Fruit fly (Drosophila melanogaster) whole organism, embryonic: ENCODE measurements around the gene SCaMC.
A peak's percentile ranks its signal among the peaks of the same experiment; 100 is the strongest.

ENCODE experiments used
- Ada2b ChIP-seq: fragments of 200-800 bp; sonication (Bioruptor generic); IDR thresholded peaks from 2 replicates; pipeline ENCODE4 v1.3.6; 2022; ENCODE audit warnings: missing biosample characterization, missing genetic modification characterization
- C15 ChIP-seq: fragments of 200-800 bp; sonication (Bioruptor generic); IDR thresholded peaks from 3 replicates; pipeline ENCODE4 v1.3.6; 2022; ENCODE audit warnings: missing biosample characterization, missing genetic modification characterization
- CG11247 ChIP-seq: fragments of 200-800 bp; sonication (Bioruptor generic); IDR thresholded peaks from 2 replicates; pipeline ENCODE4 v1.3.6; 2022; ENCODE audit warnings: missing biosample characterization, missing genetic modification characterization
- CG11398 ChIP-seq: fragments of 200-800 bp; sonication (Bioruptor generic); optimal IDR thresholded peaks from 2 replicates; lab custom pipeline; 2016; ENCODE audit warnings: missing biosample characterization, missing genetic modification characterization
- CG1233 ChIP-seq: fragments of 200-800 bp; sonication (Bioruptor generic); optimal IDR thresholded peaks from 4 replicates; lab custom pipeline; 2018; ENCODE audit warnings: missing biosample characterization, mild to moderate bottlenecking, missing genetic modification characterization
- CG14014 ChIP-seq: fragments of 200-800 bp; sonication (Bioruptor generic); IDR thresholded peaks from 2 replicates; pipeline ENCODE4 v1.3.6; 2022; ENCODE audit warnings: missing biosample characterization, missing genetic modification characterization
- CG14667 ChIP-seq: fragments of 200-800 bp; sonication (Bioruptor generic); IDR thresholded peaks from 2 replicates; pipeline ENCODE4 v1.3.6; 2022; ENCODE audit warnings: missing biosample characterization, missing genetic modification characterization
- CG1529 ChIP-seq: fragments of 200-800 bp; sonication (Bioruptor generic); optimal IDR thresholded peaks from 3 replicates; lab custom pipeline; 2018; ENCODE audit warnings: missing biosample characterization, missing genetic modification characterization
- CG17186 ChIP-seq: fragments of 200-800 bp; sonication (Bioruptor generic); optimal IDR thresholded peaks from 3 replicates; lab custom pipeline; 2017; ENCODE audit warnings: missing biosample characterization, missing genetic modification reagents, missing genetic modification characterization
- CG18476 ChIP-seq: fragments of 200-800 bp; sonication (Bioruptor generic); optimal IDR thresholded peaks from 2 replicates; lab custom pipeline; 2016; ENCODE audit warnings: missing biosample characterization, mild to moderate bottlenecking, missing genetic modification characterization
- CG18599 ChIP-seq: fragments of 200-800 bp; sonication (Bioruptor generic); optimal IDR thresholded peaks from 3 replicates; lab custom pipeline; 2017; ENCODE audit warnings: missing biosample characterization, missing genetic modification characterization, mild to moderate bottlenecking, moderate library complexity, missing genetic modification reagents
- CG2875 ChIP-seq: fragments of 200-800 bp; sonication (Bioruptor generic); optimal IDR thresholded peaks from 2 replicates; lab custom pipeline; 2017; ENCODE audit warnings: missing biosample characterization, mild to moderate bottlenecking, missing genetic modification characterization, missing genetic modification reagents
- CG31388 ChIP-seq: fragments of 200-800 bp; sonication (Bioruptor generic); optimal IDR thresholded peaks from 2 replicates; lab custom pipeline; 2016; ENCODE audit warnings: missing biosample characterization, missing genetic modification characterization
- CG33213 ChIP-seq: fragments of 200-800 bp; sonication (Bioruptor generic); optimal IDR thresholded peaks from 3 replicates; lab custom pipeline; 2016; ENCODE audit warnings: missing biosample characterization, missing genetic modification characterization
- CG33557 ChIP-seq: fragments of 200-800 bp; sonication (Bioruptor generic); optimal IDR thresholded peaks from 2 replicates; lab custom pipeline; 2019; ENCODE audit warnings: missing biosample characterization, mild to moderate bottlenecking, missing genetic modification characterization, moderate library complexity
- CG34376 ChIP-seq: fragments of 200-800 bp; sonication (Bioruptor generic); optimal IDR thresholded peaks from 2 replicates; lab custom pipeline; 2018; ENCODE audit warnings: missing biosample characterization, mild to moderate bottlenecking, missing genetic modification characterization
- CG4424 ChIP-seq: fragments of 200-800 bp; sonication (Bioruptor generic); optimal IDR thresholded peaks from 3 replicates; lab custom pipeline; 2016; ENCODE audit warnings: missing biosample characterization, missing genetic modification characterization
- CG4707 ChIP-seq: fragments of 200-800 bp; sonication (Bioruptor generic); optimal IDR thresholded peaks from 2 replicates; lab custom pipeline; 2018; ENCODE audit warnings: missing biosample characterization, mild to moderate bottlenecking, missing genetic modification characterization, moderate library complexity
- CG4854 ChIP-seq: fragments of 200-800 bp; sonication (Bioruptor generic); optimal IDR thresholded peaks from 2 replicates; lab custom pipeline; 2016; ENCODE audit warnings: missing biosample characterization, missing genetic modification characterization, inconsistent platforms
- CG5245 ChIP-seq: fragments of 200-800 bp; sonication (Bioruptor generic); optimal IDR thresholded peaks from 3 replicates; lab custom pipeline; 2016; ENCODE audit warnings: missing biosample characterization, missing genetic modification characterization
- CG6813 ChIP-seq: fragments of 200-800 bp; sonication (Bioruptor generic); optimal IDR thresholded peaks from 2 replicates; lab custom pipeline; 2017; ENCODE audit warnings: missing biosample characterization, missing genetic modification characterization, mild to moderate bottlenecking, moderate library complexity, missing genetic modification reagents
- CG7839 ChIP-seq: fragments of 200-800 bp; sonication (Bioruptor generic); optimal IDR thresholded peaks from 3 replicates; lab custom pipeline; 2018; ENCODE audit warnings: missing biosample characterization, mild to moderate bottlenecking, missing genetic modification characterization, moderate library complexity
- CG8290 ChIP-seq, 3 experiments: fragments of 200-800 bp; sonication (Bioruptor generic); optimal IDR thresholded peaks; 2 replicates each; lab custom pipeline; 2016 to 2019; ENCODE audit warnings: missing biosample characterization in 3 of 3, missing genetic modification characterization in 3 of 3, mild to moderate bottlenecking in 2 of 3, moderate library complexity in 1 of 3
- CG8359 ChIP-seq: fragments of 200-800 bp; sonication (Bioruptor generic); optimal IDR thresholded peaks from 2 replicates; lab custom pipeline; 2017; ENCODE audit warnings: missing biosample characterization, mild to moderate bottlenecking, missing genetic modification characterization, borderline replicate concordance
- Dek ChIP-seq: fragments of 200-800 bp; sonication (Bioruptor generic); optimal IDR thresholded peaks from 3 replicates; lab custom pipeline; 2019; ENCODE audit warnings: missing biosample characterization, mild to moderate bottlenecking, missing genetic modification characterization, moderate library complexity
- Drgx ChIP-seq: fragments of 200-800 bp; sonication (Bioruptor generic); IDR thresholded peaks from 2 replicates; pipeline ENCODE4 v1.3.6; 2022; ENCODE audit warnings: missing biosample characterization, missing genetic modification characterization
- Ets97D ChIP-seq: fragments of 200-800 bp; sonication (Bioruptor generic); optimal IDR thresholded peaks from 3 replicates; lab custom pipeline; 2016; ENCODE audit warnings: missing biosample characterization, missing genetic modification characterization
- H2.0 ChIP-seq: fragments of 200-800 bp; sonication (Bioruptor generic); IDR thresholded peaks from 2 replicates; pipeline ENCODE4 v1.3.6; 2022; ENCODE audit warnings: missing biosample characterization, missing genetic modification characterization
- HmgZ ChIP-seq: fragments of 200-800 bp; sonication (Bioruptor generic); optimal IDR thresholded peaks from 2 replicates; lab custom pipeline; 2018; ENCODE audit warnings: missing biosample characterization, mild to moderate bottlenecking, missing genetic modification characterization
- Med ChIP-seq: fragments of 200-800 bp; sonication (Bioruptor generic); peaks from one replicate; lab custom pipeline; 2016; ENCODE audit warnings: missing biosample characterization, missing genetic modification characterization, mild to moderate bottlenecking, inconsistent platforms, moderate library complexity
- NFAT ChIP-seq: fragments of 200-800 bp; sonication (Bioruptor generic); IDR thresholded peaks from 2 replicates; pipeline ENCODE4 v1.3.6; 2022; ENCODE audit warnings: missing biosample characterization, missing genetic modification characterization
- Spps ChIP-seq: fragments of 200-800 bp; sonication (Bioruptor generic); optimal IDR thresholded peaks from 2 replicates; lab custom pipeline; 2018; ENCODE audit warnings: missing biosample characterization, mild to moderate bottlenecking, missing genetic modification characterization
- Ssrp ChIP-seq: fragments of 200-800 bp; sonication (Bioruptor generic); optimal IDR thresholded peaks from 2 replicates; lab custom pipeline; 2018; ENCODE audit warnings: missing biosample characterization, mild to moderate bottlenecking, missing genetic modification characterization, moderate library complexity
- Usf ChIP-seq: fragments of 200-800 bp; sonication (Bioruptor generic); optimal IDR thresholded peaks from 2 replicates; lab custom pipeline; 2017; ENCODE audit warnings: missing genotype, missing biosample characterization, missing genetic modification characterization
- ab ChIP-seq: fragments of 200-800 bp; sonication (Bioruptor generic); optimal IDR thresholded peaks from 2 replicates; lab custom pipeline; 2016; ENCODE audit warnings: missing biosample characterization, missing genetic modification characterization
- bbx ChIP-seq: fragments of 200-800 bp; sonication (Bioruptor generic); IDR thresholded peaks from 2 replicates; pipeline ENCODE4 v1.3.6; 2022; ENCODE audit warnings: missing biosample characterization, missing genetic modification characterization; ENCODE audit not compliant: partially characterized antibody
- ewg ChIP-seq: fragments of 200-800 bp; sonication (Bioruptor generic); optimal IDR thresholded peaks from 3 replicates; lab custom pipeline; 2017; ENCODE audit warnings: mild to moderate bottlenecking, missing biosample characterization, missing genetic modification reagents, missing genetic modification characterization
- fd96Cb ChIP-seq: fragments of 200-800 bp; sonication (Bioruptor generic); optimal IDR thresholded peaks from 2 replicates; lab custom pipeline; 2018; ENCODE audit warnings: missing biosample characterization, mild to moderate bottlenecking, missing genetic modification characterization, moderate library complexity
- gce ChIP-seq: fragments of 200-800 bp; sonication (Bioruptor generic); IDR thresholded peaks from 3 replicates; pipeline ENCODE4 v1.3.6; 2022; ENCODE audit warnings: missing biosample characterization, missing genetic modification characterization
- jumu ChIP-seq: fragments of 200-800 bp; sonication (Bioruptor generic); optimal IDR thresholded peaks from 3 replicates; lab custom pipeline; 2016; ENCODE audit warnings: missing biosample characterization, missing genetic modification characterization
- kni ChIP-seq: fragments of 200-800 bp; sonication (Bioruptor generic); optimal IDR thresholded peaks from 3 replicates; lab custom pipeline; 2017; ENCODE audit warnings: mild to moderate bottlenecking, missing biosample characterization, missing genetic modification reagents, missing genetic modification characterization
- otp ChIP-seq: fragments of 200-800 bp; sonication (Bioruptor generic); IDR thresholded peaks from 3 replicates; pipeline ENCODE4, ENCODE4 v1.3.6; 2022; ENCODE audit warnings: missing biosample characterization, missing genetic modification characterization
- pb ChIP-seq: fragments of 200-800 bp; sonication (Bioruptor generic); optimal IDR thresholded peaks from 3 replicates; lab custom pipeline; 2016; ENCODE audit warnings: missing biosample characterization, missing genetic modification characterization
- phol ChIP-seq: fragments of 200-800 bp; sonication (Bioruptor generic); optimal IDR thresholded peaks from 3 replicates; lab custom pipeline; 2018; ENCODE audit warnings: missing biosample characterization, mild to moderate bottlenecking, missing genetic modification characterization, moderate library complexity
- run ChIP-seq: fragments of 200-800 bp; sonication (Bioruptor generic); optimal IDR thresholded peaks from 3 replicates; lab custom pipeline; 2018; ENCODE audit warnings: missing biosample characterization, mild to moderate bottlenecking, missing genetic modification characterization
- sim ChIP-seq: fragments of 200-800 bp; sonication (Bioruptor generic); IDR thresholded peaks from 2 replicates; pipeline ENCODE4 v1.3.6; 2022; ENCODE audit warnings: missing biosample characterization, missing genetic modification characterization
- stc ChIP-seq: fragments of 200-800 bp; sonication (Bioruptor generic); IDR thresholded peaks from 2 replicates; pipeline ENCODE4 v1.3.6; 2022; ENCODE audit warnings: missing biosample characterization, missing genetic modification characterization
- tup ChIP-seq: fragments of 200-800 bp; sonication (Bioruptor generic); optimal IDR thresholded peaks from 2 replicates; lab custom pipeline; 2016; ENCODE audit warnings: missing biosample characterization, mild to moderate bottlenecking, missing genetic modification characterization, moderate library complexity
- vfl ChIP-seq: fragments of 200-800 bp; sonication (Bioruptor generic); optimal IDR thresholded peaks from 2 replicates; lab custom pipeline; 2016; ENCODE audit warnings: missing biosample characterization, missing genetic modification characterization

SCaMC gene

dm6 chr3L:12456916-12457662 is 42.4 kb upstream of the SCaMC start (continued):
- TF ChIP-seq CG1233 (GFP tag; lab: Kevin White, UChicago) (peak; percentile 79), otp (GFP tag; lab: Robert Waterston, UW) (0 out of 3 replicates have a peak, but pooled peaks have one; percentile 37), H2.0 (no peak; the same call in 1 of the 2 replicates), C15 (GFP tag; lab: Robert Waterston, UW) (no peak), phol (tag; lab: Kevin White, UChicago) (peak; percentile 94), CG1529 (GFP tag; lab: Kevin White, UChicago) (peak; percentile 77), CG5245 (GFP tag; lab: Kevin White, UChicago) (peak; percentile 69), Spps (tag; lab: Kevin White, UChicago) (peak; percentile 91), Med (GFP tag; lab: Kevin White, UChicago) (peak; percentile 24), CG11247 (GFP tag; lab: Robert Waterston, UW) (no peak), tup (GFP tag; lab: Kevin White, UChicago) (no peak), bbx (GFP tag; lab: Robert Waterston, UW) (no peak), CG8359 (GFP tag; lab: Kevin White, UChicago) (peak; percentile 76), run (tag; lab: Kevin White, UChicago) (peak; percentile 64), HmgZ (tag; lab: Kevin White, UChicago) (peak; percentile 5), CG4424 (peak; percentile 88), kni (GFP tag; lab: Kevin White, UChicago) (peak; percentile 12), gce (GFP tag; lab: Robert Waterston, UW) (no peak), CG33213 (no peak), Ets97D (GFP tag; lab: Kevin White, UChicago) (no peak), NFAT (GFP tag; lab: Robert Waterston, UW) (no peak), Usf (GFP tag; lab: Kevin White, UChicago) (peak; percentile 63), CG11398 (no peak), Ada2b (GFP tag; lab: Robert Waterston, UW) (no peak), CG18599 (GFP tag; lab: Kevin White, UChicago) (peak; percentile 46), CG8290 (GFP tag; optimal IDR thresholded peaks at IDR 0.05; lab: Kevin White, UChicago) (peak; percentile 53), CG8290 (tag; optimal IDR thresholded peaks at IDR 0.05; lab: Kevin White, UChicago) (no peak), sim (GFP tag; lab: Robert Waterston, UW) (peak; percentile 47; the same call in 1 of the 2 replicates), fd96Cb (tag; lab: Kevin White, UChicago) (peak; percentile 93), CG4854 (GFP tag; lab: Kevin White, UChicago) (peak; percentile 53), Drgx (GFP tag; lab: Robert Waterston, UW) (no peak), CG34376 (GFP tag; lab: Kevin White, UChicago) (no peak), CG31388 (GFP tag; lab: Kevin White, UChicago) (peak; percentile 50), CG18476 (GFP tag; lab: Kevin White, UChicago) (peak; percentile 75), CG14667 (GFP tag; lab: Robert Waterston, UW) (0 out of 2 replicates have a peak, but pooled peaks have one; percentile 24), CG2875 (GFP tag; lab: Kevin White, UChicago) (peak; percentile 70), Ssrp (peak; percentile 90), pb (GFP tag; lab: Kevin White, UChicago) (no peak), CG17186 (peak; percentile 23), Dek (peak; percentile 48), ewg (peak; percentile 64), vfl (GFP tag; lab: Kevin White, UChicago) (no peak), CG4707 (GFP tag; lab: Kevin White, UChicago) (peak; percentile 47), jumu (GFP tag; lab: Kevin White, UChicago) (no peak), CG6813 (GFP tag; lab: Kevin White, UChicago) (peak; percentile 58), stc (GFP tag; lab: Robert Waterston, UW) (no peak), ab (GFP tag; lab: Kevin White, UChicago) (no peak), CG7839 (tag; lab: Kevin White, UChicago) (peak; percentile 88), CG33557 (GFP tag; lab: Kevin White, UChicago) (peak; percentile 92), CG14014 (GFP tag; lab: Robert Waterston, UW) (no peak)
